Fruit fly (Drosophila melanogaster) whole organism, adult: ENCODE measurements around the gene Uqcc1.

ENCODE experiments used
- CG11617 ChIP-seq: fragments of 200-800 bp; sonication (Bioruptor generic); optimal IDR thresholded peaks from 2 replicates; lab custom pipeline; 2017; ENCODE audit warnings: mild to moderate bottlenecking, missing biosample characterization, missing genetic modification reagents, missing genetic modification characterization
- CG12768 ChIP-seq: fragments of 200-800 bp; sonication (Bioruptor generic); optimal IDR thresholded peaks from 2 replicates; lab custom pipeline; 2017; ENCODE audit warnings: missing biosample characterization, missing genetic modification characterization, mild to moderate bottlenecking, moderate library complexity, missing genetic modification reagents
- CG14711 ChIP-seq: fragments of 200-800 bp; sonication (Bioruptor generic); optimal IDR thresholded peaks from 2 replicates; lab custom pipeline; 2018; ENCODE audit warnings: missing biosample characterization, mild to moderate bottlenecking, missing genetic modification characterization, moderate library complexity
- CG1620 ChIP-seq: fragments of 200-800 bp; sonication (Bioruptor generic); optimal IDR thresholded peaks from 2 replicates; lab custom pipeline; 2016; ENCODE audit warnings: missing biosample characterization, missing genetic modification characterization
- CG33017 ChIP-seq: fragments of 200-800 bp; sonication (Bioruptor generic); optimal IDR thresholded peaks from 2 replicates; lab custom pipeline; 2018; ENCODE audit warnings: missing biosample characterization, mild to moderate bottlenecking, missing genetic modification characterization, moderate library complexity
- CG5204 ChIP-seq: fragments of 200-800 bp; sonication (Bioruptor generic); optimal IDR thresholded peaks from 2 replicates; lab custom pipeline; 2016; ENCODE audit warnings: missing biosample characterization, missing genetic modification characterization
- CG7045 ChIP-seq: fragments of 200-800 bp; sonication (Bioruptor generic); optimal IDR thresholded peaks from 2 replicates; lab custom pipeline; 2017; ENCODE audit warnings: missing biosample characterization, mild to moderate bottlenecking, missing genetic modification characterization
- CG7101 ChIP-seq: fragments of 200-800 bp; sonication (Bioruptor generic); optimal IDR thresholded peaks from 2 replicates; lab custom pipeline; 2018; ENCODE audit warnings: missing biosample characterization, mild to moderate bottlenecking, missing genetic modification characterization, moderate library complexity
- Clk ChIP-seq: fragments of 200-800 bp; sonication (Bioruptor generic); optimal IDR thresholded peaks from 2 replicates; lab custom pipeline; 2017; ENCODE audit warnings: missing biosample characterization, missing genetic modification characterization
- Crg-1 ChIP-seq: fragments of 200-800 bp; sonication (Bioruptor generic); optimal IDR thresholded peaks from 2 replicates; lab custom pipeline; 2016; ENCODE audit warnings: missing biosample characterization, missing genetic modification characterization
- Hr96 ChIP-seq: fragments of 200-800 bp; sonication (Bioruptor generic); optimal IDR thresholded peaks from 2 replicates; lab custom pipeline; 2016; ENCODE audit warnings: missing biosample characterization, missing genetic modification characterization
- Mnt ChIP-seq: fragments of 200-800 bp; sonication (Bioruptor generic); optimal IDR thresholded peaks from 2 replicates; lab custom pipeline; 2016; ENCODE audit warnings: missing biosample characterization, mild to moderate bottlenecking, missing genetic modification characterization
- bab1 ChIP-seq: fragments of 200-800 bp; sonication (Bioruptor generic); optimal IDR thresholded peaks from 3 replicates; lab custom pipeline; 2019; ENCODE audit warnings: missing biosample characterization, mild to moderate bottlenecking, missing genetic modification characterization, moderate library complexity
- cic ChIP-seq: fragments of 200-800 bp; sonication (Bioruptor generic); optimal IDR thresholded peaks from 2 replicates; lab custom pipeline; 2017; ENCODE audit warnings: missing biosample characterization, mild to moderate bottlenecking, missing genetic modification characterization, moderate library complexity
- cnc ChIP-seq, 2 experiments: fragments of >200 bp; optimal IDR thresholded peaks; 2 replicates each; lab custom pipeline; 2017
- kay ChIP-seq: fragments of 200-800 bp; sonication (Bioruptor generic); peaks from one replicate; lab custom pipeline; 2016; ENCODE audit warnings: missing biosample characterization, missing genetic modification characterization, borderline replicate concordance
- ovo ChIP-seq: fragments of 200-800 bp; sonication (Bioruptor generic); optimal IDR thresholded peaks from 2 replicates; lab custom pipeline; 2016; ENCODE audit warnings: missing biosample characterization, missing genetic modification characterization
- pad ChIP-seq: fragments of 200-800 bp; sonication (Bioruptor generic); optimal IDR thresholded peaks from 3 replicates; lab custom pipeline; 2017; ENCODE audit warnings: missing biosample characterization, missing genetic modification characterization, mild to moderate bottlenecking, moderate library complexity, missing genetic modification reagents
- tj ChIP-seq: fragments of 200-800 bp; sonication (Bioruptor generic); optimal IDR thresholded peaks from 3 replicates; lab custom pipeline; 2017; ENCODE audit warnings: missing biosample characterization, mild to moderate bottlenecking, missing genetic modification characterization, moderate library complexity
- toe ChIP-seq: fragments of 200-800 bp; sonication (Bioruptor generic); optimal IDR thresholded peaks from 2 replicates; lab custom pipeline; 2016; ENCODE audit warnings: missing biosample characterization, missing genetic modification characterization

Gene Uqcc1

dm6 chr3L:6957753-6958420 lies at the start of gene Uqcc1, which contains the start of gene Surf1:
TSS of gene Uqcc1 (minus strand) at chr3L:6958108.
TSS of gene Surf1 (plus strand) at chr3L:6958346.
- no peak for TF ChIP-seq cnc (optimal IDR thresholded peaks at IDR 0.05; lab: Kevin White, UChicago)
- no peak for TF ChIP-seq CG11617 (GFP tag; lab: Kevin White, UChicago)
- peak; percentile 26 for TF ChIP-seq bab1
- TF ChIP-seq toe (GFP tag; lab: Kevin White, UChicago), result no peak
- TF ChIP-seq CG14711 (tag; lab: Kevin White, UChicago), result peak; percentile 10
- peak; percentile 75 for TF ChIP-seq kay (GFP tag; lab: Kevin White, UChicago)
- TF ChIP-seq tj (GFP tag; lab: Kevin White, UChicago), result no peak
- no peak for TF ChIP-seq cic
- no peak for TF ChIP-seq CG1620
- peak; percentile 3 for TF ChIP-seq ovo
- no peak for TF ChIP-seq Crg-1 (GFP tag; lab: Kevin White, UChicago)
- peak; percentile 32 for TF ChIP-seq Mnt (GFP tag; lab: Kevin White, UChicago)
- TF ChIP-seq pad (GFP tag; lab: Kevin White, UChicago), result no peak
- TF ChIP-seq CG12768 (GFP tag; lab: Kevin White, UChicago), result no peak

dm6 chr3L:7006421-7006820 lies 48.5 kb upstream of the Uqcc1 start:
- no peak for TF ChIP-seq CG5204
- TF ChIP-seq CG14711 (tag; lab: Kevin White, UChicago), result no peak

- no peak for TF ChIP-seq CG33017 (tag; lab: Kevin White, UChicago)
- TF ChIP-seq Hr96 (GFP tag; lab: Kevin White, UChicago), result no peak
- TF ChIP-seq pad (GFP tag; lab: Kevin White, UChicago), result no peak
- TF ChIP-seq CG7101 (tag; lab: Kevin White, UChicago), result no peak
- TF ChIP-seq CG7045 (GFP tag; lab: Kevin White, UChicago), result no peak
- TF ChIP-seq ovo, result no peak
- no peak for TF ChIP-seq Clk (GFP tag; lab: Kevin White, UChicago)
- no peak for TF ChIP-seq Mnt (GFP tag; lab: Kevin White, UChicago)
- no peak for TF ChIP-seq CG11617 (GFP tag; lab: Kevin White, UChicago)
- no peak for TF ChIP-seq cnc (optimal IDR thresholded peaks at IDR 0.05; lab: Kevin White, UChicago)
- TF ChIP-seq Crg-1 (GFP tag; lab: Kevin White, UChicago), result no peak
- TF ChIP-seq toe (GFP tag; lab: Kevin White, UChicago), result no peak
- TF ChIP-seq CG5204, result no peak
- no peak for TF ChIP-seq tj (GFP tag; lab: Kevin White, UChicago)
- TF ChIP-seq CG1620, result no peak
- no peak for TF ChIP-seq CG14711 (tag; lab: Kevin White, UChicago)
- no peak for TF ChIP-seq kay (GFP tag; lab: Kevin White, UChicago)
- no peak for TF ChIP-seq CG12768 (GFP tag; lab: Kevin White, UChicago)
- TF ChIP-seq cic, result no peak
- TF ChIP-seq bab1, result no peak
Observed at dm6 chr3L:7003132-7003531, 45.2 kb upstream of the Uqcc1 start.

dm6 chr3L:7002355-7002754 lies 44.4 kb upstream of the Uqcc1 start:
- no peak for TF ChIP-seq CG11617 (GFP tag; lab: Kevin White, UChicago)
- peak; percentile 81 for TF ChIP-seq tj (GFP tag; lab: Kevin White, UChicago)

- TF ChIP-seq CG7101 (tag; lab: Kevin White, UChicago) (no peak), pad (GFP tag; lab: Kevin White, UChicago) (no peak), CG7045 (GFP tag; lab: Kevin White, UChicago) (no peak)
Observed at dm6 chr3L:7001855-7002254, 43.9 kb upstream of the Uqcc1 start.

dm6 chr3L:6999993-7000392 lies 42.1 kb upstream of the Uqcc1 start:
- TF ChIP-seq CG1620, result no peak
- no peak for TF ChIP-seq bab1
- TF ChIP-seq cic, result no peak
- TF ChIP-seq Mnt (GFP tag; lab: Kevin White, UChicago), result no peak
- TF ChIP-seq Hr96 (GFP tag; lab: Kevin White, UChicago), result no peak
- no peak for TF ChIP-seq Crg-1 (GFP tag; lab: Kevin White, UChicago)
- TF ChIP-seq cnc (optimal IDR thresholded peaks at IDR 0.05; lab: Kevin White, UChicago), result no peak
- no peak for TF ChIP-seq tj (GFP tag; lab: Kevin White, UChicago)
- no peak for TF ChIP-seq CG5204
- TF ChIP-seq CG11617 (GFP tag; lab: Kevin White, UChicago), result no peak
- no peak for TF ChIP-seq CG33017 (tag; lab: Kevin White, UChicago)
- no peak for TF ChIP-seq ovo
- TF ChIP-seq pad (GFP tag; lab: Kevin White, UChicago), result no peak
- TF ChIP-seq CG7045 (GFP tag; lab: Kevin White, UChicago), result no peak
- TF ChIP-seq CG12768 (GFP tag; lab: Kevin White, UChicago), result no peak
- TF ChIP-seq kay (GFP tag; lab: Kevin White, UChicago), result no peak

- peak; percentile 12 for TF ChIP-seq bab1
- TF ChIP-seq CG7045 (GFP tag; lab: Kevin White, UChicago), result no peak
- peak; percentile 78 for TF ChIP-seq Mnt (GFP tag; lab: Kevin White, UChicago)
Observed at dm6 chr3L:6998692-6999091, 40.8 kb upstream of the Uqcc1 start, which contains the start of gene Mp. TSS of gene Mp (plus strand) at chr3L:6998843.
